Fruit fly (Drosophila melanogaster) whole organism, prepupa: Measurements from ENCODE around the gene CG34404.

Source experiments
- Blimp-1 ChIP-seq: fragments of 200-800 bp; sonication (Bioruptor generic); optimal IDR thresholded peaks from 3 replicates; lab custom pipeline; 2017; ENCODE audit warnings: missing biosample characterization, missing genetic modification characterization, mild to moderate bottlenecking, moderate library complexity, missing genetic modification reagents
- CG10631 ChIP-seq: fragments of 200-800 bp; sonication (Bioruptor generic); optimal IDR thresholded peaks from 2 replicates; lab custom pipeline; 2016; ENCODE audit warnings: missing biosample characterization, missing genetic modification characterization
- CG10669 ChIP-seq: fragments of 200-800 bp; sonication (Bioruptor generic); optimal IDR thresholded peaks from 3 replicates; lab custom pipeline; 2018; ENCODE audit warnings: missing biosample characterization, mild to moderate bottlenecking, missing genetic modification characterization, moderate library complexity
- CG11294 ChIP-seq: fragments of 200-800 bp; sonication (Bioruptor generic); IDR thresholded peaks from 2 replicates; pipeline ENCODE4 v1.3.6; 2022; ENCODE audit warnings: missing biosample characterization, missing genetic modification characterization
- CG11762 ChIP-seq: fragments of 200-800 bp; sonication (Bioruptor generic); optimal IDR thresholded peaks from 3 replicates; lab custom pipeline; 2016; ENCODE audit warnings: missing biosample characterization, missing genetic modification characterization; ENCODE audit not compliant: insufficient read depth
- CG11902 ChIP-seq: fragments of 200-800 bp; sonication (Bioruptor generic); optimal IDR thresholded peaks from 3 replicates; lab custom pipeline; 2016; ENCODE audit warnings: missing biosample characterization, missing genetic modification characterization
- CG15336 ChIP-seq: fragments of 200-800 bp; sonication (Bioruptor generic); IDR thresholded peaks from 2 replicates; pipeline ENCODE4 v1.3.6; 2022; ENCODE audit warnings: missing biosample characterization, missing genetic modification characterization
- CG1621 ChIP-seq: fragments of 200-800 bp; sonication (Bioruptor generic); optimal IDR thresholded peaks from 3 replicates; lab custom pipeline; 2018; ENCODE audit warnings: missing biosample characterization, mild to moderate bottlenecking, missing genetic modification characterization
- CG16779 ChIP-seq: fragments of 200-800 bp; sonication (Bioruptor generic); optimal IDR thresholded peaks from 3 replicates; lab custom pipeline; 2017; ENCODE audit warnings: missing biosample characterization, mild to moderate bottlenecking, missing genetic modification characterization
- CG3032 ChIP-seq: fragments of 200-800 bp; optimal IDR thresholded peaks from 2 replicates; lab custom pipeline; 2019; ENCODE audit warnings: missing biosample characterization, mild to moderate bottlenecking, missing genetic modification characterization, moderate library complexity
- CG31627 ChIP-seq: fragments of 200-800 bp; sonication (Bioruptor generic); optimal IDR thresholded peaks from 3 replicates; lab custom pipeline; 2016; ENCODE audit warnings: missing biosample characterization, missing genetic modification characterization
- CG32006 ChIP-seq: fragments of 200-800 bp; sonication (Bioruptor generic); optimal IDR thresholded peaks from 3 replicates; lab custom pipeline; 2017; ENCODE audit warnings: missing biosample characterization, mild to moderate bottlenecking, missing genetic modification characterization
- CG3919 ChIP-seq: fragments of 200-800 bp; sonication (Bioruptor generic); optimal IDR thresholded peaks from 3 replicates; lab custom pipeline; 2016; ENCODE audit warnings: missing biosample characterization, missing genetic modification characterization
- CG6276 ChIP-seq: fragments of 200-800 bp; sonication (Bioruptor generic); optimal IDR thresholded peaks from 2 replicates; lab custom pipeline; 2017; ENCODE audit warnings: missing biosample characterization, mild to moderate bottlenecking, missing genetic modification characterization
- CG6792 ChIP-seq: fragments of 200-800 bp; sonication (Bioruptor generic); optimal IDR thresholded peaks from 3 replicates; lab custom pipeline; 2016; ENCODE audit warnings: missing biosample characterization, missing genetic modification characterization
- CG6808 ChIP-seq: fragments of 200-800 bp; sonication (Bioruptor generic); optimal IDR thresholded peaks from 3 replicates; lab custom pipeline; 2017; ENCODE audit warnings: missing biosample characterization, missing genetic modification characterization, mild to moderate bottlenecking, moderate library complexity, missing genetic modification reagents
- CG6854 ChIP-seq: fragments of 200-800 bp; sonication (Bioruptor generic); optimal IDR thresholded peaks from 2 replicates; lab custom pipeline; 2017; ENCODE audit warnings: missing biosample characterization, mild to moderate bottlenecking, missing genetic modification characterization
- CG7368 ChIP-seq: fragments of 200-800 bp; sonication (Bioruptor generic); optimal IDR thresholded peaks from 3 replicates; lab custom pipeline; 2016; ENCODE audit warnings: missing biosample characterization, missing genetic modification characterization
- CG8119 ChIP-seq: fragments of 200-800 bp; sonication (Bioruptor generic); IDR thresholded peaks from 3 replicates; pipeline ENCODE4 v1.3.6; 2022; ENCODE audit warnings: missing biosample characterization, missing genetic modification characterization
- CG8319 ChIP-seq: fragments of 200-800 bp; sonication (Bioruptor generic); optimal IDR thresholded peaks from 3 replicates; lab custom pipeline; 2016; ENCODE audit warnings: missing biosample characterization, missing genetic modification characterization
- CG8632 ChIP-seq: fragments of 200-800 bp; sonication (Bioruptor generic); optimal IDR thresholded peaks from 3 replicates; lab custom pipeline; 2016; ENCODE audit warnings: missing biosample characterization, missing genetic modification characterization
- CG9139 ChIP-seq: fragments of 200-800 bp; sonication (Bioruptor generic); optimal IDR thresholded peaks from 3 replicates; lab custom pipeline; 2017; ENCODE audit warnings: missing biosample characterization, mild to moderate bottlenecking, missing genetic modification characterization
- Eip75B ChIP-seq: fragments of 200-800 bp; sonication (Bioruptor generic); optimal IDR thresholded peaks from 3 replicates; lab custom pipeline; 2016; ENCODE audit warnings: missing biosample characterization, missing genetic modification characterization
- Eip93F ChIP-seq: fragments of 200-800 bp; sonication (Bioruptor generic); optimal IDR thresholded peaks from 2 replicates; lab custom pipeline; 2016; ENCODE audit warnings: missing biosample characterization, mild to moderate bottlenecking, missing genetic modification characterization
- Ets21C ChIP-seq: fragments of 200-800 bp; sonication (Bioruptor generic); optimal IDR thresholded peaks from 3 replicates; lab custom pipeline; 2016; ENCODE audit warnings: missing biosample characterization, missing genetic modification characterization
- Ets96B ChIP-seq: fragments of 200-800 bp; optimal IDR thresholded peaks from 2 replicates; lab custom pipeline; 2019; ENCODE audit warnings: missing biosample characterization, mild to moderate bottlenecking, missing genetic modification characterization, moderate library complexity
- Gug ChIP-seq: fragments of 200-800 bp; sonication (Bioruptor generic); IDR thresholded peaks from 2 replicates; pipeline ENCODE4 v1.3.6; 2022; ENCODE audit warnings: missing biosample characterization, missing genetic modification characterization
- Hr38 ChIP-seq: sonication (Bioruptor generic); optimal IDR thresholded peaks from 2 replicates; lab custom pipeline; 2016; ENCODE audit warnings: missing biosample characterization, missing genetic modification characterization
- Hr39 ChIP-seq: fragments of 200-800 bp; sonication (Bioruptor generic); optimal IDR thresholded peaks from 2 replicates; lab custom pipeline; 2016; ENCODE audit warnings: missing biosample characterization, missing genetic modification characterization
- Hr4 ChIP-seq: fragments of 200-800 bp; sonication (Bioruptor generic); optimal IDR thresholded peaks from 3 replicates; lab custom pipeline; 2016; ENCODE audit warnings: missing biosample characterization, missing genetic modification characterization
- Lpt ChIP-seq: fragments of 200-800 bp; sonication (Bioruptor generic); optimal IDR thresholded peaks from 3 replicates; lab custom pipeline; 2016; ENCODE audit warnings: missing biosample characterization, missing genetic modification characterization
- Met ChIP-seq: fragments of 200-800 bp; sonication (Bioruptor generic); optimal IDR thresholded peaks from 3 replicates; lab custom pipeline; 2016; ENCODE audit warnings: missing biosample characterization, missing genetic modification characterization
- OdsH ChIP-seq: fragments of 200-800 bp; sonication (Bioruptor generic); optimal IDR thresholded peaks from 3 replicates; lab custom pipeline; 2016; ENCODE audit warnings: missing biosample characterization, missing genetic modification characterization
- Smox ChIP-seq: fragments of 200-800 bp; sonication (Bioruptor generic); optimal IDR thresholded peaks from 3 replicates; lab custom pipeline; 2016; ENCODE audit warnings: missing biosample characterization, missing genetic modification characterization
- Sox102F ChIP-seq: fragments of 200-800 bp; sonication (Bioruptor generic); optimal IDR thresholded peaks from 2 replicates; lab custom pipeline; 2016; ENCODE audit warnings: missing biosample characterization, mild to moderate bottlenecking, missing genetic modification characterization
- Sox14 ChIP-seq: fragments of 200-800 bp; sonication (Bioruptor generic); optimal IDR thresholded peaks from 3 replicates; lab custom pipeline; 2016; ENCODE audit warnings: missing biosample characterization, missing genetic modification characterization
- Sox15 ChIP-seq: fragments of 200-800 bp; sonication (Bioruptor generic); optimal IDR thresholded peaks from 3 replicates; lab custom pipeline; 2016; ENCODE audit warnings: missing biosample characterization, missing genetic modification characterization
- achi ChIP-seq: fragments of 200-800 bp; sonication (Bioruptor generic); optimal IDR thresholded peaks from 3 replicates; lab custom pipeline; 2016; ENCODE audit warnings: missing biosample characterization, missing genetic modification characterization
- acj6 ChIP-seq: fragments of 200-800 bp; sonication (Bioruptor generic); optimal IDR thresholded peaks from 3 replicates; lab custom pipeline; 2016; ENCODE audit warnings: missing biosample characterization, missing genetic modification characterization
- cyc ChIP-seq: fragments of 200-800 bp; sonication (Bioruptor generic); optimal IDR thresholded peaks from 3 replicates; lab custom pipeline; 2016; ENCODE audit warnings: missing biosample characterization, missing genetic modification characterization
- dac ChIP-seq: fragments of 200-800 bp; sonication (Bioruptor generic); optimal IDR thresholded peaks from 2 replicates; lab custom pipeline; 2017; ENCODE audit warnings: missing biosample characterization, mild to moderate bottlenecking, missing genetic modification characterization
- eg ChIP-seq: fragments of 200-800 bp; sonication (Bioruptor generic); IDR thresholded peaks from 3 replicates; pipeline ENCODE4 v1.3.6; 2022; ENCODE audit warnings: missing biosample characterization, missing genetic modification characterization
- esn ChIP-seq: fragments of 200-800 bp; sonication (Bioruptor generic); optimal IDR thresholded peaks from 2 replicates; lab custom pipeline; 2016; ENCODE audit warnings: missing biosample characterization, mild to moderate bottlenecking, missing genetic modification characterization, moderate library complexity
- fd59A ChIP-seq: fragments of 200-800 bp; sonication (Bioruptor generic); optimal IDR thresholded peaks from 2 replicates; lab custom pipeline; 2017; ENCODE audit warnings: missing biosample characterization, mild to moderate bottlenecking, missing genetic modification characterization, missing genetic modification reagents
- fd85E ChIP-seq: fragments of 200-800 bp; sonication (Bioruptor generic); optimal IDR thresholded peaks from 3 replicates; lab custom pipeline; 2016; ENCODE audit warnings: missing biosample characterization, missing genetic modification characterization
- fkh ChIP-seq: fragments of 200-800 bp; sonication (Bioruptor generic); optimal IDR thresholded peaks from 3 replicates; lab custom pipeline; 2017; ENCODE audit warnings: missing biosample characterization, mild to moderate bottlenecking, missing genetic modification characterization, moderate library complexity
- lz ChIP-seq: fragments of 200-800 bp; sonication (Bioruptor generic); optimal IDR thresholded peaks from 3 replicates; lab custom pipeline; 2016; ENCODE audit warnings: missing biosample characterization, missing genetic modification characterization
- net ChIP-seq: fragments of 200-800 bp; sonication (Bioruptor generic); optimal IDR thresholded peaks from 3 replicates; lab custom pipeline; 2016; ENCODE audit warnings: missing biosample characterization, missing genetic modification characterization
- pdm3 ChIP-seq: fragments of 200-800 bp; sonication (Bioruptor generic); optimal IDR thresholded peaks from 3 replicates; lab custom pipeline; 2016; ENCODE audit warnings: missing biosample characterization, missing genetic modification characterization
- salr ChIP-seq, 2 experiments: fragments of 200-800 bp; sonication (Bioruptor generic); optimal IDR thresholded peaks; 3 replicates each; lab custom pipeline; 2016 to 2018; ENCODE audit warnings: missing biosample characterization in 2 of 2, missing genetic modification characterization in 2 of 2, mild to moderate bottlenecking in 1 of 2
- spab ChIP-seq: fragments of 200-800 bp; sonication (Bioruptor generic); optimal IDR thresholded peaks from 2 replicates; lab custom pipeline; 2017; ENCODE audit warnings: missing biosample characterization, mild to moderate bottlenecking, missing genetic modification characterization, missing genetic modification reagents
- topi ChIP-seq: fragments of 200-800 bp; sonication (Bioruptor generic); optimal IDR thresholded peaks from 3 replicates; lab custom pipeline; 2016; ENCODE audit warnings: missing biosample characterization, missing genetic modification characterization
- vri ChIP-seq: fragments of 200-800 bp; sonication (Bioruptor generic); optimal IDR thresholded peaks from 3 replicates; lab custom pipeline; 2016; ENCODE audit warnings: missing biosample characterization, mild to moderate bottlenecking, missing genetic modification characterization

The CG34404 gene

dm6 chr3R:15366839-15367238, 626 bp downstream of the CG34404 start:
- TF ChIP-seq fd85E (GFP tag; lab: Kevin White, UChicago) = no peak
- TF ChIP-seq CG8119 (GFP tag; lab: Robert Waterston, UW) = peak; percentile 74; the same call in 2 of the 3 replicates
- TF ChIP-seq CG6854 (GFP tag; lab: Kevin White, UChicago) = no peak
- peak; percentile 35 for TF ChIP-seq CG3032 (tag; lab: Kevin White, UChicago)
- TF ChIP-seq CG11294 (GFP tag; lab: Robert Waterston, UW) = no peak
- TF ChIP-seq lz (GFP tag; lab: Kevin White, UChicago) = peak; percentile 43
- no peak for TF ChIP-seq CG10631 (GFP tag; lab: Kevin White, UChicago)
- TF ChIP-seq Gug (GFP tag; lab: Robert Waterston, UW) = no peak
- TF ChIP-seq CG11902 (GFP tag; lab: Kevin White, UChicago) = no peak
- no peak for TF ChIP-seq CG8632 (GFP tag; lab: Kevin White, UChicago)
- peak; percentile 18 for TF ChIP-seq CG31627
- TF ChIP-seq CG9139 (GFP tag; lab: Kevin White, UChicago) = no peak
- no peak for TF ChIP-seq CG10669 (GFP tag; lab: Kevin White, UChicago)
- no peak for TF ChIP-seq fkh
- TF ChIP-seq acj6 (GFP tag; lab: Kevin White, UChicago) = no peak
- no peak for TF ChIP-seq Sox102F
- no peak for TF ChIP-seq CG8319 (GFP tag; lab: Kevin White, UChicago)
- TF ChIP-seq Smox = no peak
- TF ChIP-seq CG15336 (GFP tag; lab: Robert Waterston, UW) = peak; percentile 81
- TF ChIP-seq dac = no peak
- peak; percentile 76 for TF ChIP-seq eg
- no peak for TF ChIP-seq CG3919 (GFP tag; lab: Kevin White, UChicago)
- peak; percentile 21 for TF ChIP-seq cyc
- no peak for TF ChIP-seq Hr39 (GFP tag; lab: Kevin White, UChicago)
- no peak for TF ChIP-seq Eip93F (GFP tag; lab: Kevin White, UChicago)
- no peak for TF ChIP-seq Eip75B (GFP tag; lab: Kevin White, UChicago)
- TF ChIP-seq topi (GFP tag; lab: Kevin White, UChicago) = no peak
- no peak for TF ChIP-seq fd59A (GFP tag; lab: Kevin White, UChicago)
- TF ChIP-seq Hr4 (GFP tag; lab: Kevin White, UChicago) = no peak
- no peak for TF ChIP-seq CG6276
- no peak for TF ChIP-seq OdsH (GFP tag; lab: Kevin White, UChicago)
- no peak for TF ChIP-seq achi (GFP tag; lab: Kevin White, UChicago)
- TF ChIP-seq CG6808 (GFP tag; lab: Kevin White, UChicago) = no peak
- TF ChIP-seq esn = peak; percentile 68
- no peak for TF ChIP-seq CG16779 (tag; lab: Kevin White, UChicago)
- no peak for TF ChIP-seq pdm3 (GFP tag; lab: Kevin White, UChicago)
- TF ChIP-seq Ets96B (tag; lab: Kevin White, UChicago) = peak; percentile 57
- TF ChIP-seq spab = no peak
- no peak for TF ChIP-seq vri (GFP tag; lab: Kevin White, UChicago)
- no peak for TF ChIP-seq Blimp-1 (GFP tag; lab: Kevin White, UChicago)
- peak; percentile 50 for TF ChIP-seq CG6792 (GFP tag; lab: Kevin White, UChicago)
- TF ChIP-seq CG32006 (GFP tag; lab: Kevin White, UChicago) = no peak
- TF ChIP-seq Hr38 (GFP tag; lab: Kevin White, UChicago) = no peak
- TF ChIP-seq Sox15 (GFP tag; lab: Kevin White, UChicago) = no peak
- TF ChIP-seq salr (GFP tag; optimal IDR thresholded peaks at IDR 0.05; lab: Kevin White, UChicago) = no peak
- TF ChIP-seq CG11762 (GFP tag; lab: Kevin White, UChicago) = no peak
- TF ChIP-seq CG7368 = no peak
- no peak for TF ChIP-seq net (GFP tag; lab: Kevin White, UChicago)
- TF ChIP-seq Lpt (GFP tag; lab: Kevin White, UChicago) = no peak
- TF ChIP-seq CG1621 (tag; lab: Kevin White, UChicago) = no peak
- no peak for TF ChIP-seq Ets21C (GFP tag; lab: Kevin White, UChicago)
- TF ChIP-seq Sox14 (GFP tag; lab: Kevin White, UChicago) = no peak
- TF ChIP-seq Met (GFP tag; lab: Kevin White, UChicago) = no peak
